Worm (Caenorhabditis elegans) whole organism, L1 larva: ENCODE results near the gene Y39A1A.20.

Source experiments
- C04F5.9 ChIP-seq: sonication (generic microtip); optimal IDR thresholded peaks from 2 replicates; lab custom pipeline; 2016; ENCODE audit warnings: missing genetic modification characterization, missing compliant biosample characterization
- ceh-82 ChIP-seq, 3 experiments: fragments of 150-350 bp in 1 of 3; sonication (generic microtip) in 2 of 3; optimal IDR thresholded peaks; 2 replicates each; lab custom pipeline; 2014 to 2017; ENCODE audit warnings: missing biosample characterization in 3 of 3, missing genetic modification characterization in 3 of 3
- efl-1 ChIP-seq, 4 experiments: fragments of 150-350 bp; optimal IDR thresholded peaks in 3 of 4; peaks in 1 of 4; 1 replicate in 1 of 4; 2 replicates in 3 of 4; lab custom pipeline; 2014; ENCODE audit warnings: missing biosample characterization in 2 of 4, missing genetic modification characterization in 2 of 4, missing genetic modification reagents in 2 of 4
- fkh-10 ChIP-seq: sonication (generic microtip); optimal IDR thresholded peaks from 2 replicates; lab custom pipeline; 2017; ENCODE audit warnings: missing biosample characterization, missing genetic modification reagents, missing genetic modification characterization
- lin-15B ChIP-seq: fragments of 150-350 bp; sonication (generic microtip); optimal IDR thresholded peaks from 3 replicates; lab custom pipeline; 2014; ENCODE audit warnings: missing biosample characterization, missing genetic modification characterization
- lin-39 ChIP-seq: fragments of 150-350 bp; optimal IDR thresholded peaks from 2 replicates; lab custom pipeline; 2014; ENCODE audit warnings: missing biosample characterization, missing genetic modification reagents, missing genetic modification characterization
- ztf-4 ChIP-seq: fragments of 150-350 bp; optimal IDR thresholded peaks from 2 replicates; lab custom pipeline; 2014; ENCODE audit warnings: missing biosample characterization, missing genetic modification characterization

DNA sequence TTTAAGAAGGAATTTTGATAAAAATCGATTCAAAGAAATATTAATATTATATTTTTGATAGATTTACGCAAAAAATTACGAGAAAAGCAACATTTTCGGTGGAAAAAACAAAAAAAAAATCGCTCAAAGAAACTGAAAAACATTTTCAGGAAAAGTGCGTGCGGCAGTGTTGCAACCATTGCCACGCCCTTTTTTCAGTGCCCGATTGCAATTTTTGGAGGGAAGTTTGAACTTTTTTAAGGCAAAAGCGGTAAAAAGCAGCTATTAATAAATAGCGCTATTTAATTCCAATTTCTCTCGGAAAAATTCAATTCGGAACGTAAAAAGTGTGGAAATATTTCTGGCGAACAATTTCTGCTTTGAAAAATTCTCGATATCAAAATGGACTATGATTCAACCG lies 20.7 kb upstream of the Y39A1A.20 start:
- TF ChIP-seq ztf-4, result no peak
- no peak for TF ChIP-seq lin-15B (tag; lab: Kevin White, UChicago)
- TF ChIP-seq C04F5.9 (tag; lab: Kevin White, UChicago), result no peak
- peak; percentile 33 to 37 for TF ChIP-seq efl-1 (optimal IDR thresholded peaks at IDR 0.05; lab: Kevin White, UChicago)
- peak; percentile 72 to 88 for TF ChIP-seq efl-1 (GFP tag; optimal IDR thresholded peaks at IDR 0.05 in 1 of 2; lab: Kevin White, UChicago)
- no peak for TF ChIP-seq ceh-82 (tag; optimal IDR thresholded peaks at IDR 0.05; lab: Kevin White, UChicago)
- TF ChIP-seq lin-39 (tag; lab: Kevin White, UChicago), result no peak
- no peak for TF ChIP-seq fkh-10 (GFP tag; lab: Kevin White, UChicago)
